Worm (Caenorhabditis elegans): ENCODE results near the gene asp-3.

Gene asp-3

DNA sequence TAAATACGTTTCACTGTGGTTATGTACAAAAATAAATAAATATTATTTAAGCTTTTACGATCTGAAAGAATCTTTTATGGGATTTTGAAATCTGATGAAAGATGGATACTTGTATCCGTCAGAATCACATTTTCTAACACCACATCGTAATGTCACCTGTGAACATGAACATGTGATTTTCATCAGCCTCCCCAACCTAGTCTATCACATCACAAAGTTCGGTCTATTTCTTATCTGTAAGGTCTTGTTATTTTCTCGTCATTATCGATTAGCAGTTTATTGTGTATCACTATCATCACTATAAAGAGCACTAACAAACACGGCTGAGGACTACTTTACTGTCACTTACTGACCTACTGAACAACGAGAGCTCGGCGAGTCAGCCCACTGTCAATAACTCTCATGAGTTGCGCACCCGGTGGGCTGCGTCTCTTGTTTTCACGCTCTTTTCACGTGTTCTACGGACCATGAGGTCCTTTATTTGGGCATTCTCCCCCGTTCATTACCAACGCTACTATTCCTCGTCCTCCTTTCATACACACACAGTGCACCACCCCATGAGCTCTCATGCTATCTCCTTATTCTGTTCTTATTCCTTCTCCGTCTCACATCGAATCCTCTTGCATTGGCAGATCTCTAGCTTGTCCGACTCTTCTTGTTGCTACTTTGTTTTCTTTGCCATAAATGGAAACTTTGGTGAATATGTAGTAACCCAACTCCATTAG lies 16.4 kb downstream of the asp-3 start (continued):
- TF ChIP-seq blmp-1 (tag; optimal IDR thresholded peaks at IDR 0.05) (peak; percentile 6), efl-3 (GFP tag; optimal IDR thresholded peaks at IDR 0.05) (no peak), aha-1 (tag; optimal IDR thresholded peaks at IDR 0.05) (no peak), nhr-84 (tag; optimal IDR thresholded peaks at IDR 0.05) (no peak), nhr-28 (tag; optimal IDR thresholded peaks at IDR 0.05) (no peak), mdl-1 (tag; optimal IDR thresholded peaks at IDR 0.05) (no peak), unc-98 (GFP tag; IDR thresholded peaks at IDR 0.05) (no peak), dsc-1 (tag; optimal IDR thresholded peaks at IDR 0.05) (no peak), nhr-71 (tag; optimal IDR thresholded peaks at IDR 0.05) (peak; percentile 44), aly-2 (tag; optimal IDR thresholded peaks at IDR 0.05) (no peak), zag-1 (tag; optimal IDR thresholded peaks at IDR 0.05) (no peak), nhr-237 (tag; optimal IDR thresholded peaks at IDR 0.05) (no peak), nhr-12 (tag; optimal IDR thresholded peaks at IDR 0.05) (no peak), dpl-1 (GFP tag; optimal IDR thresholded peaks at IDR 0.05) (peak in 1 of 3 experiments; percentile 24), rnt-1 (tag; optimal IDR thresholded peaks at IDR 0.05) (peak; percentile 18), ceh-90 (tag; optimal IDR thresholded peaks at IDR 0.05) (no peak), irx-1 (tag; optimal IDR thresholded peaks at IDR 0.05) (peak; percentile 23), nhr-11 (tag; optimal IDR thresholded peaks at IDR 0.05) (no peak), unc-62 (GFP tag; optimal IDR thresholded peaks at IDR 0.05) (no peak), lin-13 (GFP tag; optimal IDR thresholded peaks at IDR 0.05) (no peak), unc-30 (tag; optimal IDR thresholded peaks at IDR 0.05) (no peak), zip-4 (GFP tag; optimal IDR thresholded peaks at IDR 0.05) (no peak), sptf-1 (tag; optimal IDR thresholded peaks at IDR 0.05) (no peak), pqm-1 (tag; optimal IDR thresholded peaks at IDR 0.05) (no peak), snpc-4 (tag; optimal IDR thresholded peaks at IDR 0.05) (no peak), tlp-1 (tag; optimal IDR thresholded peaks at IDR 0.05) (no peak), snu-23 (GFP tag; optimal IDR thresholded peaks at IDR 0.05) (no peak), ceh-88 (GFP tag; IDR thresholded peaks at IDR 0.05) (no peak), ceh-82 (tag; optimal IDR thresholded peaks at IDR 0.05) (no peak), unc-130 (tag; optimal IDR thresholded peaks at IDR 0.05) (peak; percentile 77), hpl-2 (GFP tag; optimal IDR thresholded peaks at IDR 0.05) (no peak), ztf-4 (tag; optimal IDR thresholded peaks at IDR 0.05) (no peak), elt-2 (tag; optimal IDR thresholded peaks at IDR 0.05) (peak; percentile 52), grh-1 (GFP tag; IDR thresholded peaks at IDR 0.05) (no peak), lin-39 (tag; optimal IDR thresholded peaks at IDR 0.05) (no peak), ets-5 (GFP tag; IDR thresholded peaks at IDR 0.05) (no peak), ztf-11 (tag; optimal IDR thresholded peaks at IDR 0.05) (no peak)

DNA sequence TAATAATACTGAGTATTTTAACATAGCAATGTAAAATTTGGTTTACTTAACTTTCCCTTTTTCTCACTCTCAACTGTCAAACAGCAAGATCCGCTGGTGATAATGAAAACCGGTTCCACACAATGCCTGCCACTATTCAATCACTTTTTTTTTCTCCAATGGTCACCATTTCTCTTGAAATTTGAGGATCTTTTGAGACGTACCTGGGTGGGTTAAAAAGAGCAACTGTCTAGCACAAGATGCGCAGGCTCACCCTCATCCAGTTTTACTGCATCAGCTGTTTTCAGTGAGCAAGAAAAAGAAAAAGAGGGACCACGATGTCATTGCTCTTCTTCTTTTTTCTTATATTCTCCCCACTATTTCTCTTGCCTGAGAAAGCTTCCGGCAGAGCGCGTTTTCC lies 17.4 kb downstream of the asp-3 start:
- TF ChIP-seq blmp-1 (tag; optimal IDR thresholded peaks at IDR 0.05) (peak; percentile 93), nhr-20 (tag; optimal IDR thresholded peaks at IDR 0.05) (no peak), C04F5.9 (tag; optimal IDR thresholded peaks at IDR 0.05) (no peak), fkh-8 (tag; optimal IDR thresholded peaks at IDR 0.05) (no peak), snpc-4 (tag; optimal IDR thresholded peaks at IDR 0.05) (no peak), lsy-2 (tag; optimal IDR thresholded peaks at IDR 0.05) (peak in 1 of 2 experiments; percentile 2), grh-1 (GFP tag; IDR thresholded peaks at IDR 0.05) (peak; percentile 84), nhr-85 (tag) (peak; percentile 83), nhr-47 (tag; optimal IDR thresholded peaks at IDR 0.05) (no peak), nhr-28 (tag; optimal IDR thresholded peaks at IDR 0.05) (no peak), rnt-1 (tag; optimal IDR thresholded peaks at IDR 0.05) (peak; percentile 66), dpl-1 (GFP tag; optimal IDR thresholded peaks at IDR 0.05) (peak in 1 of 3 experiments; percentile 4), lin-14 (GFP tag; optimal IDR thresholded peaks at IDR 0.05) (peak; percentile 63), nhr-76 (tag; optimal IDR thresholded peaks at IDR 0.05) (peak; percentile 8), ets-5 (GFP tag; IDR thresholded peaks at IDR 0.05) (no peak), unc-30 (tag; optimal IDR thresholded peaks at IDR 0.05) (no peak), efl-1 (optimal IDR thresholded peaks at IDR 0.05) (no peak), efl-1 (GFP tag; optimal IDR thresholded peaks at IDR 0.05 in 1 of 2) (peak in 1 of 2 experiments; percentile 9), pag-3 (tag; optimal IDR thresholded peaks at IDR 0.05; ENCODE audit: borderline replicate concordance, insufficient read depth) (peak; percentile 25)

All from whole organism, L1 larva.